Fruit fly (Drosophila melanogaster) whole organism, pupa: ENCODE measurements around the gene Tsen34.
A peak's percentile ranks its signal among the peaks of the same experiment; 100 is the strongest.

Experiments
- CG10348 ChIP-seq: fragments of 200-800 bp; sonication (Bioruptor generic); IDR thresholded peaks from 2 replicates; pipeline ENCODE4 v1.3.6; 2022; ENCODE audit warnings: missing biosample characterization, missing genetic modification characterization
- CG12605 ChIP-seq: fragments of 200-800 bp; sonication (Bioruptor generic); IDR thresholded peaks from 2 replicates; pipeline ENCODE4 v1.3.6; 2022; ENCODE audit warnings: missing biosample characterization, missing genetic modification characterization
- CG13204 ChIP-seq: fragments of 200-800 bp; sonication (Bioruptor generic); optimal IDR thresholded peaks from 2 replicates; lab custom pipeline; 2018; ENCODE audit warnings: missing biosample characterization, mild to moderate bottlenecking, missing genetic modification characterization, moderate library complexity
- CG14655 ChIP-seq: fragments of 200-800 bp; sonication (Bioruptor generic); optimal IDR thresholded peaks from 3 replicates; lab custom pipeline; 2017; ENCODE audit warnings: mild to moderate bottlenecking, missing biosample characterization, missing genetic modification reagents, missing genetic modification characterization
- CG15710 ChIP-seq: fragments of 200-800 bp; sonication (Bioruptor generic); optimal IDR thresholded peaks from 2 replicates; lab custom pipeline; 2018; ENCODE audit warnings: missing biosample characterization, mild to moderate bottlenecking, missing genetic modification characterization, moderate library complexity
- CG17806 ChIP-seq: fragments of 200-800 bp; sonication (Bioruptor generic); optimal IDR thresholded peaks from 2 replicates; lab custom pipeline; 2018; ENCODE audit warnings: missing biosample characterization, mild to moderate bottlenecking, missing genetic modification characterization, moderate library complexity
- CG32121 ChIP-seq: fragments of 200-800 bp; sonication (Bioruptor generic); IDR thresholded peaks from 2 replicates; pipeline ENCODE4 v1.3.6; 2022; ENCODE audit warnings: missing biosample characterization, missing genetic modification characterization
- CG34367 ChIP-seq: fragments of 200-800 bp; sonication (Bioruptor generic); optimal IDR thresholded peaks from 2 replicates; lab custom pipeline; 2018; ENCODE audit warnings: missing biosample characterization, mild to moderate bottlenecking, missing genetic modification characterization
- CG4496 ChIP-seq: fragments of 200-800 bp; sonication (Bioruptor generic); IDR thresholded peaks from 3 replicates; pipeline ENCODE4 v1.3.6; 2022; ENCODE audit warnings: missing biosample characterization, missing genetic modification characterization
- CG8159 ChIP-seq: fragments of 200-800 bp; sonication (Bioruptor generic); optimal IDR thresholded peaks from 3 replicates; lab custom pipeline; 2018; ENCODE audit warnings: missing biosample characterization, mild to moderate bottlenecking, missing genetic modification characterization, moderate library complexity
- CG8301 ChIP-seq: fragments of 200-800 bp; sonication (Bioruptor generic); optimal IDR thresholded peaks from 2 replicates; lab custom pipeline; 2018; ENCODE audit warnings: missing biosample characterization, mild to moderate bottlenecking, missing genetic modification characterization
- CG9948 ChIP-seq: fragments of 200-800 bp; sonication (Bioruptor generic); optimal IDR thresholded peaks from 2 replicates; lab custom pipeline; 2018; ENCODE audit warnings: missing biosample characterization, mild to moderate bottlenecking, missing genetic modification characterization, moderate library complexity
- D1 ChIP-seq: fragments of 200-800 bp; sonication (Bioruptor generic); optimal IDR thresholded peaks from 2 replicates; lab custom pipeline; 2018; ENCODE audit warnings: missing biosample characterization, mild to moderate bottlenecking, missing genetic modification characterization, moderate library complexity
- EcR ChIP-seq: fragments of 200-800 bp; sonication (Bioruptor generic); optimal IDR thresholded peaks from 3 replicates; lab custom pipeline; 2019; ENCODE audit warnings: missing biosample characterization, missing genetic modification characterization, mild to moderate bottlenecking, moderate library complexity, missing genetic modification reagents
- Ets98B ChIP-seq: fragments of 200-800 bp; sonication (Bioruptor generic); IDR thresholded peaks from 2 replicates; pipeline ENCODE4 v1.3.6; 2022; ENCODE audit warnings: missing biosample characterization, missing genetic modification characterization
- Pif1A ChIP-seq: fragments of 200-800 bp; sonication (Bioruptor generic); optimal IDR thresholded peaks from 3 replicates; lab custom pipeline; 2016; ENCODE audit warnings: missing biosample characterization, missing genetic modification characterization
- Pif1B ChIP-seq: fragments of 200-800 bp; sonication (Bioruptor generic); optimal IDR thresholded peaks from 3 replicates; lab custom pipeline; 2016; ENCODE audit warnings: missing biosample characterization, missing genetic modification characterization
- Snoo ChIP-seq: fragments of 200-800 bp; sonication (Bioruptor generic); optimal IDR thresholded peaks from 3 replicates; lab custom pipeline; 2017; ENCODE audit warnings: missing biosample characterization, mild to moderate bottlenecking, missing genetic modification characterization, inconsistent platforms
- fd96Ca ChIP-seq: fragments of 200-800 bp; sonication (Bioruptor generic); IDR thresholded peaks from 3 replicates; pipeline ENCODE4 v1.3.6; 2022; ENCODE audit warnings: missing biosample characterization, missing genetic modification characterization
- gl ChIP-seq: fragments of 200-800 bp; sonication (Bioruptor generic); optimal IDR thresholded peaks from 2 replicates; lab custom pipeline; 2018; ENCODE audit warnings: missing biosample characterization, mild to moderate bottlenecking, missing genetic modification characterization
- rn ChIP-seq: fragments of 200-800 bp; sonication (Bioruptor generic); IDR thresholded peaks from 2 replicates; pipeline ENCODE4 v1.3.6; 2022; ENCODE audit warnings: missing biosample characterization, missing genetic modification characterization

Tsen34 gene

dm6 chr3L:14790849-14791646 lies 29.4 kb upstream of the Tsen34 start:
- TF ChIP-seq rn (GFP tag; lab: Robert Waterston, UW) (peak; percentile 36; the same call in 1 of the 2 replicates), fd96Ca (peak; percentile 58; the same call in 1 of the 3 replicates), D1 (tag; lab: Kevin White, UChicago) (no peak), CG4496 (GFP tag; lab: Robert Waterston, UW) (peak; percentile 63; the same call in 1 of the 3 replicates), CG17806 (tag; lab: Kevin White, UChicago) (no peak), CG32121 (GFP tag; lab: Robert Waterston, UW) (peak; percentile 56), CG12605 (peak; percentile 48; the same call in 1 of the 2 replicates), Ets98B (GFP tag; lab: Robert Waterston, UW) (peak; percentile 33; the same call in 1 of the 2 replicates)
- TF ChIP-seq, all 21 proteins: peak for 6

dm6 chr3L:14790127-14790589 lies 28.5 kb upstream of the Tsen34 start:
- TF ChIP-seq rn (GFP tag; lab: Robert Waterston, UW) (peak; percentile 41; the same call in 1 of the 2 replicates), CG9948 (tag; lab: Kevin White, UChicago) (peak; percentile 31), Snoo (tag; lab: Kevin White, UChicago) (peak; percentile 68), CG34367 (tag; lab: Kevin White, UChicago) (peak; percentile 44), CG12605 (no peak), Ets98B (GFP tag; lab: Robert Waterston, UW) (peak; percentile 78), Pif1B (GFP tag; lab: Kevin White, UChicago) (peak; percentile 54), CG8159 (tag; lab: Kevin White, UChicago) (peak; percentile 46), CG32121 (GFP tag; lab: Robert Waterston, UW) (peak; percentile 61), Pif1A (GFP tag; lab: Kevin White, UChicago) (peak; percentile 74), fd96Ca (peak; percentile 85), CG8301 (peak; percentile 61), CG14655 (GFP tag; lab: Kevin White, UChicago) (no peak), EcR (GFP tag; lab: Kevin White, UChicago) (no peak), D1 (tag; lab: Kevin White, UChicago) (no peak), CG4496 (GFP tag; lab: Robert Waterston, UW) (peak; percentile 70; the same call in 2 of the 3 replicates), CG15710 (peak; percentile 69), CG13204 (no peak), CG10348 (GFP tag; lab: Robert Waterston, UW) (no peak), CG17806 (tag; lab: Kevin White, UChicago) (peak; percentile 59), gl (tag; lab: Kevin White, UChicago) (peak; percentile 6)
- TF ChIP-seq, all 21 proteins: peak for 15

- TF ChIP-seq Pif1A (GFP tag; lab: Kevin White, UChicago) (no peak), Ets98B (GFP tag; lab: Robert Waterston, UW) (no peak), rn (GFP tag; lab: Robert Waterston, UW) (no peak), CG15710 (no peak), CG4496 (GFP tag; lab: Robert Waterston, UW) (no peak), CG10348 (GFP tag; lab: Robert Waterston, UW) (no peak), CG17806 (tag; lab: Kevin White, UChicago) (no peak), CG8159 (tag; lab: Kevin White, UChicago) (no peak), CG13204 (no peak), CG32121 (GFP tag; lab: Robert Waterston, UW) (no peak), CG34367 (tag; lab: Kevin White, UChicago) (no peak), Pif1B (GFP tag; lab: Kevin White, UChicago) (no peak), CG8301 (no peak), EcR (GFP tag; lab: Kevin White, UChicago) (no peak), CG9948 (tag; lab: Kevin White, UChicago) (no peak), D1 (tag; lab: Kevin White, UChicago) (no peak), CG14655 (GFP tag; lab: Kevin White, UChicago) (no peak), gl (tag; lab: Kevin White, UChicago) (no peak)
Observed at dm6 chr3L:14789676-14790075, 28.0 kb upstream of the Tsen34 start, which contains the start of gene Helz. TSS of gene Helz (plus strand) at chr3L:14789935.

DNA sequence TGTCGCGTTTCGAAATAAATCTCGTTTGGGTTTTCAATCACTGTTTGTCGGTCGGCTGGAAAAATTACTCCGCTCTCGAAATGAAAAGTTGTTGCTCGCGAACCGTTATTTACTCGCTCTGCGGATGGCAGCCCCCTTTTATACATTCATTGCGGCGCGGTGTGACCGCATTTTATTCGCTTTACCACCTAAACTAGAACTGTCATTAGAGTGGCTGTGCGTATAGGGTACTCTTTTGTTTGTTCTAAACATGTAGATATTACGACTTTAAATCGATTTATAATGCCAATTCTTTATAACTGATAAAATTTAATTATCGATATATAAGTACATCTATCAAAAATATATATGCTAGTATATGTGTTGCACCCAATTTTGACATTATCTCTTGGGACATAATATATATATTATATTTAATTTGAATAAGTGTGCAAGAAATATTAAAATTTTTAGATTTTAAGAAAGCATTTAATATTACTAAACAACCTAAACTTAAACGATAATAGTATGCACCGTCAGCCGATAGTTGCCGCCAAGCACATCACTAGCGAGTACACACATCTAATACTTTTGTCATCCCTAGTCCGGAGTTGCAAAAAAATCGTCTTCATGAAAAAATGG lies 24.7 kb upstream of the Tsen34 start, which contains the start of the genes bmm and Tdrd3:
Gene bmm, minus strand, starts transcription at position 183 of the 621 bp plus-strand sequence.
Gene Tdrd3, plus strand, starts transcription at position 562 of the 621 bp plus-strand sequence.
- TF ChIP-seq D1 (tag; lab: Kevin White, UChicago) = no peak
- peak; percentile 84 for TF ChIP-seq CG15710
- no peak for TF ChIP-seq CG10348 (GFP tag; lab: Robert Waterston, UW)
- TF ChIP-seq CG13204 = no peak
- TF ChIP-seq gl (tag; lab: Kevin White, UChicago) = no peak
- peak; percentile 6; the same call in 1 of the 2 replicates for TF ChIP-seq CG12605
- peak; percentile 66 for TF ChIP-seq Snoo (tag; lab: Kevin White, UChicago)
- TF ChIP-seq Ets98B (GFP tag; lab: Robert Waterston, UW) = peak; percentile 62
- peak; percentile 77 for TF ChIP-seq CG14655 (GFP tag; lab: Kevin White, UChicago)
- TF ChIP-seq CG9948 (tag; lab: Kevin White, UChicago) = peak; percentile 82
- TF ChIP-seq CG8159 (tag; lab: Kevin White, UChicago) = peak; percentile 98
- TF ChIP-seq CG34367 (tag; lab: Kevin White, UChicago) = peak; percentile 66
- peak; percentile 51; the same call in 1 of the 2 replicates for TF ChIP-seq rn (GFP tag; lab: Robert Waterston, UW)
- TF ChIP-seq Pif1A (GFP tag; lab: Kevin White, UChicago) = peak; percentile 69
- TF ChIP-seq Pif1B (GFP tag; lab: Kevin White, UChicago) = peak; percentile 51
- TF ChIP-seq CG4496 (GFP tag; lab: Robert Waterston, UW) = peak; percentile 65; the same call in 1 of the 3 replicates
- peak; percentile 67; the same call in 2 of the 3 replicates for TF ChIP-seq fd96Ca
- TF ChIP-seq CG8301 = peak; percentile 48
- no peak for TF ChIP-seq EcR (GFP tag; lab: Kevin White, UChicago)
- peak; percentile 77 for TF ChIP-seq CG17806 (tag; lab: Kevin White, UChicago)
- peak; percentile 56 for TF ChIP-seq CG32121 (GFP tag; lab: Robert Waterston, UW)
